Worm (Caenorhabditis elegans): ENCODE data around the gene lin-8.

- TF ChIP-seq gei-8 (GFP tag; optimal IDR thresholded peaks at IDR 0.05) = no peak
- TF ChIP-seq hmg-1.1 (GFP tag; IDR thresholded peaks at IDR 0.05) = no peak
- no peak for TF ChIP-seq aly-2 (tag; optimal IDR thresholded peaks at IDR 0.05)
- TF ChIP-seq hlh-30 (tag; optimal IDR thresholded peaks at IDR 0.05; ENCODE audit: insufficient read depth) = no peak
- TF ChIP-seq dpl-1 (GFP tag; optimal IDR thresholded peaks at IDR 0.05) = no peak
- no peak for TF ChIP-seq ama-1 (optimal IDR thresholded peaks at IDR 0.05)
- TF ChIP-seq zip-11 (GFP tag; IDR thresholded peaks at IDR 0.05) = no peak
- TF ChIP-seq pqm-1 (tag; optimal IDR thresholded peaks at IDR 0.05) = no peak
Observed at ce11 chrII:3068646-3069045, 12.0 kb downstream of the lin-8 start.
